Worm (Caenorhabditis elegans) whole organism, young adult: ENCODE measurements around the gene T22D1.1.

ENCODE experiments used
- B0336.3 ChIP-seq: fragments of 200-800 bp; sonication (Bioruptor generic); IDR thresholded peaks from 2 replicates; pipeline ENCODE4 v1.3.6; 2022; ENCODE audit warnings: missing genetic modification characterization, missing compliant biosample characterization
- C17E4.6 ChIP-seq: fragments of 200-800 bp; sonication (Bioruptor generic); IDR thresholded peaks from 2 replicates; pipeline ENCODE4 v1.3.6; 2022; ENCODE audit warnings: missing genetic modification reagents, missing genetic modification characterization, missing compliant biosample characterization
- D2030.7 ChIP-seq: fragments of 200-800 bp; sonication (Bioruptor generic); IDR thresholded peaks from 2 replicates; pipeline ENCODE4 v1.3.6; 2022; ENCODE audit warnings: missing genetic modification reagents, missing genetic modification characterization, missing compliant biosample characterization
- F23B12.7 ChIP-seq: sonication (generic microtip); optimal IDR thresholded peaks from 2 replicates; lab custom pipeline; 2017; ENCODE audit warnings: missing genetic modification characterization, mild to moderate bottlenecking, missing compliant biosample characterization, antibody characterized with exemption, moderate library complexity; ENCODE audit not compliant: insufficient read depth
- F33H1.4 ChIP-seq: fragments of 200-800 bp; sonication (Bioruptor generic); IDR thresholded peaks from 2 replicates; pipeline ENCODE4 v1.3.6; 2022; ENCODE audit warnings: missing genetic modification reagents, missing genetic modification characterization, missing compliant biosample characterization
- K12H6.12 ChIP-seq: fragments of 200-800 bp; sonication (Bioruptor generic); optimal IDR thresholded peaks from 2 replicates; lab custom pipeline; 2018; ENCODE audit warnings: mild to moderate bottlenecking, missing genetic modification characterization, missing compliant biosample characterization
- T26A5.8 ChIP-seq: sonication (generic microtip); optimal IDR thresholded peaks from 2 replicates; lab custom pipeline; 2016; ENCODE audit warnings: missing genetic modification characterization, missing compliant biosample characterization
- Y53F4B.3 ChIP-seq: fragments of 200-800 bp; sonication (Bioruptor generic); IDR thresholded peaks from 2 replicates; pipeline ENCODE4 v1.3.6; 2022; ENCODE audit warnings: missing genetic modification reagents, missing genetic modification characterization, missing compliant biosample characterization
- Y53G8AR.9 ChIP-seq: fragments of 200-800 bp; sonication (Bioruptor generic); conservative IDR thresholded peaks from 2 replicates; pipeline ENCODE4 v1.3.6; 2022; ENCODE audit warnings: missing genetic modification reagents, missing genetic modification characterization, missing compliant biosample characterization
- Y56A3A.18 ChIP-seq: fragments of 200-800 bp; sonication (Bioruptor generic); IDR thresholded peaks from 2 replicates; pipeline ENCODE4 v1.3.6; 2022; ENCODE audit warnings: missing genetic modification reagents, missing genetic modification characterization, missing compliant biosample characterization
- Y79H2A.3 ChIP-seq: fragments of 200-800 bp; sonication (Bioruptor generic); conservative IDR thresholded peaks from 2 replicates; pipeline ENCODE4 v1.3.6; 2022; ENCODE audit warnings: missing genetic modification reagents, missing genetic modification characterization, missing compliant biosample characterization
- Y95B8A.8 ChIP-seq: fragments of 200-800 bp; sonication (Bioruptor generic); IDR thresholded peaks from 2 replicates; pipeline ENCODE4 v1.3.6; 2022; ENCODE audit warnings: missing genetic modification reagents, missing genetic modification characterization, missing compliant biosample characterization
- ama-1 ChIP-seq, 3 experiments: fragments of 150-350 bp in 1 of 3; sonication (generic microtip) in 2 of 3; optimal IDR thresholded peaks; 2 replicates each; lab custom pipeline; 2014 to 2018; ENCODE audit warnings: missing biosample characterization in 2 of 3, missing genetic modification characterization in 2 of 3, missing genetic modification reagents in 2 of 3
- aptf-2 ChIP-seq: fragments of 200-800 bp; sonication (Bioruptor generic); conservative IDR thresholded peaks from 2 replicates; pipeline ENCODE4 v1.3.6; 2022; ENCODE audit warnings: missing genetic modification reagents, missing genetic modification characterization, missing compliant biosample characterization
- athp-1 ChIP-seq: sonication (generic microtip); optimal IDR thresholded peaks from 2 replicates; lab custom pipeline; 2017; ENCODE audit warnings: mild to moderate bottlenecking, missing genetic modification characterization, missing compliant biosample characterization
- attf-3 ChIP-seq: fragments of 200-800 bp; sonication (Bioruptor generic); conservative IDR thresholded peaks from 2 replicates; pipeline ENCODE4 v1.3.6; 2022; ENCODE audit warnings: missing genetic modification reagents, missing genetic modification characterization, missing compliant biosample characterization
- attf-5 ChIP-seq: fragments of 200-800 bp; sonication (Bioruptor generic); optimal IDR thresholded peaks from 2 replicates; lab custom pipeline; 2018; ENCODE audit warnings: mild to moderate bottlenecking, missing genetic modification characterization, missing compliant biosample characterization
- attf-6 ChIP-seq: fragments of 200-800 bp; sonication (Bioruptor generic); IDR thresholded peaks from 2 replicates; pipeline ENCODE4 v1.3.6; 2022; ENCODE audit warnings: missing genetic modification reagents, missing genetic modification characterization, missing compliant biosample characterization
- cebp-2 ChIP-seq: fragments of 200-800 bp; sonication (Bioruptor generic); IDR thresholded peaks from 2 replicates; pipeline ENCODE4 v1.3.6; 2022; ENCODE audit warnings: missing genetic modification characterization, missing compliant biosample characterization
- ceh-40 ChIP-seq: fragments of 200-800 bp; sonication (Bioruptor generic); IDR thresholded peaks from 2 replicates; pipeline ENCODE4 v1.3.6; 2022; ENCODE audit warnings: missing genetic modification characterization, missing compliant biosample characterization
- ceh-79 ChIP-seq: sonication (generic microtip); optimal IDR thresholded peaks from 2 replicates; lab custom pipeline; 2017; ENCODE audit warnings: mild to moderate bottlenecking, missing genetic modification characterization, missing compliant biosample characterization
- dox-1 ChIP-seq: fragments of 200-800 bp; sonication (Bioruptor generic); IDR thresholded peaks from 2 replicates; pipeline ENCODE4 v1.3.6; 2022; ENCODE audit warnings: missing genetic modification reagents, missing genetic modification characterization, missing compliant biosample characterization
- efl-1 ChIP-seq: fragments of 150-350 bp; optimal IDR thresholded peaks from 2 replicates; lab custom pipeline; 2014; ENCODE audit warnings: missing biosample characterization, missing genetic modification reagents, missing genetic modification characterization
- egrh-3 ChIP-seq: fragments of 200-800 bp; sonication (Bioruptor generic); IDR thresholded peaks from 2 replicates; pipeline ENCODE4 v1.3.6; 2022; ENCODE audit warnings: missing genetic modification reagents, missing genetic modification characterization, missing compliant biosample characterization
- ekl-4 ChIP-seq: fragments of 200-800 bp; sonication (Bioruptor generic); IDR thresholded peaks from 2 replicates; pipeline ENCODE4 v1.3.6; 2022; ENCODE audit warnings: missing genetic modification reagents, missing genetic modification characterization, missing compliant biosample characterization
- fkh-3 ChIP-seq: sonication (generic microtip); optimal IDR thresholded peaks from 2 replicates; lab custom pipeline; 2016; ENCODE audit warnings: mild to moderate bottlenecking, missing genetic modification characterization, missing compliant biosample characterization
- hmg-1.2 ChIP-seq: fragments of 200-800 bp; sonication (Bioruptor generic); IDR thresholded peaks from 2 replicates; pipeline ENCODE4 v1.3.6; 2022; ENCODE audit warnings: missing genetic modification reagents, missing genetic modification characterization, missing compliant biosample characterization
- hrde-1 ChIP-seq: sonication (generic microtip); optimal IDR thresholded peaks from 2 replicates; lab custom pipeline; 2016; ENCODE audit warnings: missing genetic modification characterization, mild to moderate bottlenecking, missing compliant biosample characterization, moderate library complexity, missing genotype, missing genetic modification reagents, borderline replicate concordance
- hsf-1 ChIP-seq: fragments of 200-800 bp; sonication (Bioruptor generic); IDR thresholded peaks from 2 replicates; pipeline ENCODE4 v1.3.6; 2022; ENCODE audit warnings: missing genetic modification reagents, missing genetic modification characterization, missing compliant biosample characterization
- lin-40 ChIP-seq: sonication (generic microtip); optimal IDR thresholded peaks from 2 replicates; lab custom pipeline; 2016; ENCODE audit warnings: missing genetic modification characterization, mild to moderate bottlenecking, missing compliant biosample characterization, missing genotype, missing genetic modification reagents
- lin-54 ChIP-seq: fragments of 200-800 bp; sonication (Bioruptor generic); optimal IDR thresholded peaks from 2 replicates; lab custom pipeline; 2018; ENCODE audit warnings: mild to moderate bottlenecking, missing genetic modification characterization, missing compliant biosample characterization
- lir-1 ChIP-seq: fragments of 200-800 bp; sonication (Bioruptor generic); conservative IDR thresholded peaks from 2 replicates; pipeline ENCODE4 v1.3.6; 2022; ENCODE audit warnings: missing genetic modification reagents, missing genetic modification characterization, missing compliant biosample characterization
- madf-10 ChIP-seq: sonication (generic microtip); optimal IDR thresholded peaks from 2 replicates; lab custom pipeline; 2016; ENCODE audit warnings: mild to moderate bottlenecking, missing genetic modification characterization, missing compliant biosample characterization
- mcd-1 ChIP-seq: fragments of 200-800 bp; sonication (Bioruptor generic); IDR thresholded peaks from 2 replicates; pipeline ENCODE4 v1.3.6; 2022; ENCODE audit warnings: missing genetic modification reagents, missing genetic modification characterization, missing compliant biosample characterization
- mes-4 ChIP-seq: sonication (generic microtip); optimal IDR thresholded peaks from 2 replicates; lab custom pipeline; 2016; ENCODE audit warnings: missing genotype, missing genetic modification characterization, missing compliant biosample characterization
- mxl-1 ChIP-seq: sonication (generic microtip); optimal IDR thresholded peaks from 2 replicates; lab custom pipeline; 2016; ENCODE audit warnings: missing genetic modification characterization, missing compliant biosample characterization
- nhr-179 ChIP-seq: sonication (generic microtip); optimal IDR thresholded peaks from 2 replicates; lab custom pipeline; 2016; ENCODE audit warnings: mild to moderate bottlenecking, missing genetic modification characterization, missing compliant biosample characterization
- pha-4 ChIP-seq: fragments of 150-350 bp; sonication (generic microtip); optimal IDR thresholded peaks from 2 replicates; lab custom pipeline; 2014; ENCODE audit warnings: missing biosample characterization, missing genetic modification reagents, missing genetic modification characterization
- rpc-1 ChIP-seq, 2 experiments: fragments of 150-350 bp in 1 of 2; sonication (generic microtip) in 1 of 2; optimal IDR thresholded peaks; 2 replicates each; lab custom pipeline; 2014 to 2018; ENCODE audit warnings: missing biosample characterization in 1 of 2, missing genetic modification characterization in 1 of 2, missing genetic modification reagents in 1 of 2, missing genotype in 1 of 2
- snpc-4 ChIP-seq, 5 experiments: fragments of 150-350 bp in 1 of 5; sonication (generic microtip) in 4 of 5; optimal IDR thresholded peaks; 2 replicates each; lab custom pipeline; 2014 to 2018; ENCODE audit warnings: missing genetic modification characterization in 5 of 5, missing biosample characterization in 3 of 5, antibody characterized with exemption in 2 of 5, mild to moderate bottlenecking in 2 of 5, missing compliant biosample characterization in 2 of 5, missing genotype in 2 of 5, moderate library complexity in 2 of 5, missing genetic modification reagents in 1 of 5
- somi-1 ChIP-seq: fragments of 200-800 bp; sonication (Bioruptor generic); optimal IDR thresholded peaks from 2 replicates; lab custom pipeline; 2018; ENCODE audit warnings: mild to moderate bottlenecking, missing genetic modification characterization, missing compliant biosample characterization
- sptf-2 ChIP-seq: fragments of 200-800 bp; sonication (Bioruptor generic); optimal IDR thresholded peaks from 2 replicates; lab custom pipeline; 2018; ENCODE audit warnings: mild to moderate bottlenecking, missing genetic modification characterization, missing compliant biosample characterization
- zfh-2 ChIP-seq: fragments of 200-800 bp; sonication (Bioruptor generic); conservative IDR thresholded peaks from 2 replicates; pipeline ENCODE4 v1.3.6; 2022; ENCODE audit warnings: missing genetic modification reagents, missing genetic modification characterization, missing compliant biosample characterization
- ztf-18 ChIP-seq: sonication (generic microtip); optimal IDR thresholded peaks from 2 replicates; lab custom pipeline; 2016; ENCODE audit warnings: missing genotype, mild to moderate bottlenecking, missing genetic modification characterization, missing compliant biosample characterization
- ztf-25 ChIP-seq: fragments of 200-800 bp; sonication (Bioruptor generic); IDR thresholded peaks from 2 replicates; pipeline ENCODE4 v1.3.6; 2022; ENCODE audit warnings: missing genetic modification reagents, missing genetic modification characterization, missing compliant biosample characterization
- ztf-26 ChIP-seq: sonication (generic microtip); optimal IDR thresholded peaks from 2 replicates; lab custom pipeline; 2017; ENCODE audit warnings: missing genetic modification characterization, missing compliant biosample characterization
- ztf-3 ChIP-seq: fragments of 200-800 bp; sonication (Bioruptor generic); optimal IDR thresholded peaks from 2 replicates; lab custom pipeline; 2018; ENCODE audit warnings: mild to moderate bottlenecking, missing genetic modification characterization, missing compliant biosample characterization

Gene T22D1.1

DNA sequence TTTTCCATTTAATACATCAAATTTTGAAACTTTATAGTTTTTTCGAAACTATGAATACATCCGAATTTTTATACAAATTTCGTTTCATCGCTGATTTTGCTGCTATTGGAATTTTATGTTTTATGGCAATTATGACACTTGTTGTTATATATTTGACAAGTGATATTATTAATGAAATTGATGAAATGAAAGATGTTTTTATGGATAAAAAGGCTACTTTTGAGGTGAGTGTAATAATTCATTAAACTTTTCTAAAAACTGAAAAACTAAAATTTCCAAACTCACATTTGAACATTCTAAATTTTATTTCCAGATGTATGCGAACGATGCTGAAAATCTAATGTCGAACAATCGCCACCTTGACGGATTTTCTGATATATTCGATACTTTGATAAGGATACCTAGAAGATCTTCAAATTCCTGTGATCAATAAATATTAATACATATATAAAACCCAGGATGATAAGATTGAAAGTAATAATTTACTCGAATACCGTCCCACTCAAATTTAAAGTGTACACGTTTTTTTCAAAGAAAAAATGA, 17.2 kb upstream of the T22D1.1 start, which contains the start of the genes T22D1.17 and T22D1.8 (continued):
- TF ChIP-seq T26A5.8 (tag; lab: Kevin White, UChicago) (no peak), C17E4.6 (GFP tag; lab: Robert Waterston, UW) (peak; percentile 44; the same call in 1 of the 2 replicates), ekl-4 (GFP tag; lab: Robert Waterston, UW) (peak; percentile 85), attf-5 (GFP tag; lab: Kevin White, UChicago) (no peak), dox-1 (GFP tag; lab: Robert Waterston, UW) (no peak), B0336.3 (GFP tag; lab: Robert Waterston, UW) (peak; percentile 10; the same call in 1 of the 2 replicates), ceh-79 (tag; lab: Kevin White, UChicago) (no peak), egrh-3 (GFP tag; lab: Robert Waterston, UW) (no peak), ztf-26 (tag; lab: Kevin White, UChicago) (no peak), lin-40 (tag; lab: Kevin White, UChicago) (no peak), attf-6 (GFP tag; lab: Robert Waterston, UW) (no peak), somi-1 (GFP tag; lab: Kevin White, UChicago) (no peak), sptf-2 (GFP tag; lab: Kevin White, UChicago) (no peak), F33H1.4 (peak; percentile 35; the same call in 1 of the 2 replicates), Y95B8A.8 (GFP tag; lab: Robert Waterston, UW) (peak; percentile 61; the same call in 1 of the 2 replicates), mcd-1 (no peak), Y53G8AR.9 (0 out of 2 replicates have a peak, but pooled peaks have one; percentile 36), attf-3 (GFP tag; lab: Robert Waterston, UW) (no peak), hrde-1 (tag; lab: Kevin White, UChicago) (peak; percentile 63), efl-1 (GFP tag; lab: Kevin White, UChicago) (no peak), madf-10 (tag; lab: Kevin White, UChicago) (no peak), aptf-2 (GFP tag; lab: Robert Waterston, UW) (no peak), K12H6.12 (tag; lab: Kevin White, UChicago) (no peak), mes-4 (tag; lab: Kevin White, UChicago) (no peak), snpc-4 (GFP tag; optimal IDR thresholded peaks at IDR 0.05; lab: Kevin White, UChicago) (no peak), snpc-4 (tag; optimal IDR thresholded peaks at IDR 0.05; lab: Kevin White, UChicago) (peak in 1 of 4 experiments; percentile 60), ztf-18 (peak; percentile 1), athp-1 (no peak), ama-1 (optimal IDR thresholded peaks at IDR 0.05; lab: Kevin White, UChicago) (no peak), ama-1 (GFP tag; optimal IDR thresholded peaks at IDR 0.05; lab: Kevin White, UChicago) (peak; percentile 11 to 63), D2030.7 (GFP tag; lab: Robert Waterston, UW) (peak; percentile 63), Y79H2A.3 (GFP tag; lab: Robert Waterston, UW) (no peak), hsf-1 (GFP tag; lab: Robert Waterston, UW) (peak; percentile 66), nhr-179 (no peak), lin-54 (GFP tag; lab: Kevin White, UChicago) (peak; percentile 60), F23B12.7 (tag; lab: Kevin White, UChicago) (no peak), Y56A3A.18 (GFP tag; lab: Robert Waterston, UW) (0 out of 2 replicates have a peak, but pooled peaks have one; percentile 22), ztf-3 (GFP tag; lab: Kevin White, UChicago) (no peak), lir-1 (GFP tag; lab: Robert Waterston, UW) (no peak), ceh-40 (GFP tag; lab: Robert Waterston, UW) (no peak), zfh-2 (GFP tag; lab: Robert Waterston, UW) (no peak), hmg-1.2 (GFP tag; lab: Robert Waterston, UW) (peak; percentile 25), mxl-1 (tag; lab: Kevin White, UChicago) (peak; percentile 10), fkh-3 (tag; lab: Kevin White, UChicago) (no peak), rpc-1 (optimal IDR thresholded peaks at IDR 0.05; lab: Kevin White, UChicago) (no peak), rpc-1 (tag; optimal IDR thresholded peaks at IDR 0.05; lab: Kevin White, UChicago) (no peak), Y53F4B.3 (GFP tag; lab: Robert Waterston, UW) (no peak), pha-4 (tag; lab: Kevin White, UChicago) (no peak), cebp-2 (no peak), ztf-25 (GFP tag; lab: Robert Waterston, UW) (no peak)
